Fruit fly (Drosophila melanogaster) whole organism, embryonic: ENCODE measurements around the gene Wdr62.

Source experiments
- ATbp ChIP-seq: fragments of 200-800 bp; sonication (Bioruptor generic); optimal IDR thresholded peaks from 2 replicates; lab custom pipeline; 2017; ENCODE audit warnings: missing biosample characterization, mild to moderate bottlenecking, missing genetic modification characterization, missing genetic modification reagents
- Adf1 ChIP-seq: fragments of 200-800 bp; sonication (Bioruptor generic); IDR thresholded peaks from 2 replicates; pipeline ENCODE4 v1.3.6; 2022; ENCODE audit warnings: missing biosample characterization, missing genetic modification characterization
- Asciz ChIP-seq: fragments of 200-800 bp; sonication (Bioruptor generic); optimal IDR thresholded peaks from 2 replicates; lab custom pipeline; 2017; ENCODE audit warnings: missing biosample characterization, mild to moderate bottlenecking, missing genetic modification characterization, missing genetic modification reagents
- Atf6 ChIP-seq: fragments of 200-800 bp; sonication (Bioruptor generic); IDR thresholded peaks from 2 replicates; pipeline ENCODE4 v1.3.6; 2022; ENCODE audit warnings: missing biosample characterization, missing genetic modification characterization
- Blimp-1 ChIP-seq: fragments of 200-800 bp; sonication (Bioruptor generic); optimal IDR thresholded peaks from 3 replicates; lab custom pipeline; 2018; ENCODE audit warnings: missing biosample characterization, missing genetic modification characterization, mild to moderate bottlenecking, moderate library complexity, missing genetic modification reagents
- CG10209 ChIP-seq: fragments of 200-800 bp; sonication (Bioruptor generic); optimal IDR thresholded peaks from 3 replicates; lab custom pipeline; 2017; ENCODE audit warnings: missing biosample characterization, mild to moderate bottlenecking, missing genetic modification characterization, missing genetic modification reagents
- CG11504 ChIP-seq: fragments of 200-800 bp; sonication (Bioruptor generic); optimal IDR thresholded peaks from 3 replicates; lab custom pipeline; 2019; ENCODE audit warnings: missing biosample characterization, mild to moderate bottlenecking, missing genetic modification characterization, moderate library complexity
- CG12769 ChIP-seq: fragments of 200-800 bp; sonication (Bioruptor generic); optimal IDR thresholded peaks from 2 replicates; lab custom pipeline; 2019; ENCODE audit warnings: missing biosample characterization, mild to moderate bottlenecking, missing genetic modification characterization, moderate library complexity
- CG13424 ChIP-seq: fragments of 200-800 bp; sonication (Bioruptor generic); optimal IDR thresholded peaks from 2 replicates; lab custom pipeline; 2019; ENCODE audit warnings: missing biosample characterization, mild to moderate bottlenecking, missing genetic modification characterization, moderate library complexity
- CG1529 ChIP-seq: fragments of 200-800 bp; sonication (Bioruptor generic); optimal IDR thresholded peaks from 3 replicates; lab custom pipeline; 2018; ENCODE audit warnings: missing biosample characterization, missing genetic modification characterization
- CG1603 ChIP-seq: fragments of 200-800 bp; sonication (Bioruptor generic); optimal IDR thresholded peaks from 2 replicates; lab custom pipeline; 2019; ENCODE audit warnings: missing biosample characterization, mild to moderate bottlenecking, missing genetic modification characterization, moderate library complexity
- CG16813 ChIP-seq: fragments of 200-800 bp; sonication (Bioruptor generic); IDR thresholded peaks from 3 replicates; pipeline ENCODE4 v1.3.6; 2022; ENCODE audit warnings: missing biosample characterization, missing genetic modification characterization; ENCODE audit not compliant: partially characterized antibody
- CG17359 ChIP-seq: fragments of 200-800 bp; sonication (Bioruptor generic); optimal IDR thresholded peaks from 3 replicates; lab custom pipeline; 2018; ENCODE audit warnings: missing biosample characterization, mild to moderate bottlenecking, missing genetic modification characterization, moderate library complexity
- CG18011 ChIP-seq: fragments of 200-800 bp; sonication (Bioruptor generic); optimal IDR thresholded peaks from 2 replicates; lab custom pipeline; 2017; ENCODE audit warnings: missing biosample characterization, missing genetic modification characterization, mild to moderate bottlenecking, moderate library complexity, missing genotype
- CG3407 ChIP-seq: fragments of 200-800 bp; sonication (Bioruptor generic); optimal IDR thresholded peaks from 2 replicates; lab custom pipeline; 2018; ENCODE audit warnings: missing biosample characterization, mild to moderate bottlenecking, missing genetic modification characterization
- CG34376 ChIP-seq: fragments of 200-800 bp; sonication (Bioruptor generic); optimal IDR thresholded peaks from 2 replicates; lab custom pipeline; 2018; ENCODE audit warnings: missing biosample characterization, mild to moderate bottlenecking, missing genetic modification characterization
- CG4707 ChIP-seq: fragments of 200-800 bp; sonication (Bioruptor generic); optimal IDR thresholded peaks from 2 replicates; lab custom pipeline; 2018; ENCODE audit warnings: missing biosample characterization, mild to moderate bottlenecking, missing genetic modification characterization, moderate library complexity
- CG8290 ChIP-seq, 3 experiments: fragments of 200-800 bp; sonication (Bioruptor generic); optimal IDR thresholded peaks; 2 replicates each; lab custom pipeline; 2016 to 2019; ENCODE audit warnings: missing biosample characterization in 3 of 3, missing genetic modification characterization in 3 of 3, mild to moderate bottlenecking in 2 of 3, moderate library complexity in 1 of 3
- CG9215 ChIP-seq: fragments of 200-800 bp; sonication (Bioruptor generic); IDR thresholded peaks from 2 replicates; pipeline ENCODE4 v1.3.6; 2022; ENCODE audit warnings: missing biosample characterization, missing genetic modification characterization
- Eip74EF ChIP-seq, 2 experiments: fragments of 200-800 bp in 1 of 2; fragments of >200 bp in 1 of 2; sonication (Bioruptor generic) in 1 of 2; optimal IDR thresholded peaks; 2 replicates each; lab custom pipeline; 2017 to 2019; ENCODE audit warnings: missing biosample characterization in 2 of 2, missing genetic modification characterization in 2 of 2, mild to moderate bottlenecking in 1 of 2, moderate library complexity in 1 of 2
- Fer1 ChIP-seq: fragments of 200-800 bp; sonication (Bioruptor generic); optimal IDR thresholded peaks from 2 replicates; lab custom pipeline; 2017; ENCODE audit warnings: missing biosample characterization, mild to moderate bottlenecking, missing genetic modification characterization
- H15 ChIP-seq: fragments of 200-800 bp; sonication (Bioruptor generic); IDR thresholded peaks from 3 replicates; pipeline ENCODE4 v1.3.6; 2022; ENCODE audit warnings: missing biosample characterization, missing genetic modification characterization
- Hr78 ChIP-seq, 2 experiments: fragments of 200-800 bp in 1 of 2; fragments of >200 bp in 1 of 2; sonication (Bioruptor generic) in 1 of 2; optimal IDR thresholded peaks; 2 replicates each; lab custom pipeline; 2017 to 2019; ENCODE audit warnings: missing biosample characterization in 2 of 2, missing genetic modification characterization in 2 of 2, mild to moderate bottlenecking in 1 of 2, moderate library complexity in 1 of 2
- Jarid2 ChIP-seq: fragments of 200-800 bp; sonication (Bioruptor generic); optimal IDR thresholded peaks from 3 replicates; lab custom pipeline; 2017; ENCODE audit warnings: mild to moderate bottlenecking, missing biosample characterization, missing genetic modification reagents, missing genetic modification characterization
- Lhr ChIP-seq: fragments of 200-800 bp; sonication (Bioruptor generic); optimal IDR thresholded peaks from 3 replicates; lab custom pipeline; 2017; ENCODE audit warnings: mild to moderate bottlenecking, missing biosample characterization, missing genetic modification reagents, missing genetic modification characterization
- MBD-R2 ChIP-seq: fragments of 200-800 bp; sonication (Bioruptor generic); IDR thresholded peaks from 2 replicates; pipeline ENCODE4 v1.3.6; 2022; ENCODE audit warnings: missing biosample characterization, missing genetic modification characterization
- PHDP ChIP-seq: fragments of 200-800 bp; sonication (Bioruptor generic); optimal IDR thresholded peaks from 3 replicates; lab custom pipeline; 2018; ENCODE audit warnings: missing biosample characterization, mild to moderate bottlenecking, missing genetic modification characterization, moderate library complexity
- Rx ChIP-seq: fragments of 200-800 bp; sonication (Bioruptor generic); IDR thresholded peaks from 2 replicates; pipeline ENCODE4 v1.3.6; 2022; ENCODE audit warnings: missing biosample characterization, missing genetic modification characterization
- Xrp1 ChIP-seq: fragments of 200-800 bp; sonication (Bioruptor generic); IDR thresholded peaks from 2 replicates; pipeline ENCODE4 v1.3.6; 2022; ENCODE audit warnings: missing biosample characterization, missing genetic modification characterization
- YL-1 ChIP-seq: fragments of 200-800 bp; sonication (Bioruptor generic); optimal IDR thresholded peaks from 3 replicates; lab custom pipeline; 2017; ENCODE audit warnings: missing biosample characterization, mild to moderate bottlenecking, missing genetic modification characterization
- ara ChIP-seq: fragments of 200-800 bp; sonication (Bioruptor generic); IDR thresholded peaks from 2 replicates; pipeline ENCODE4 v1.3.6; 2022; ENCODE audit warnings: missing biosample characterization, missing genetic modification characterization
- bsh ChIP-seq, 2 experiments: fragments of 200-800 bp; sonication (Bioruptor generic); optimal IDR thresholded peaks; 2 replicates each; lab custom pipeline; 2017 to 2018; ENCODE audit warnings: mild to moderate bottlenecking in 2 of 2, missing biosample characterization in 2 of 2, missing genetic modification characterization in 2 of 2, moderate library complexity in 1 of 2
- chinmo ChIP-seq: fragments of 200-800 bp; sonication (Bioruptor generic); IDR thresholded peaks from 4 replicates; pipeline ENCODE4 v1.3.6; 2022; ENCODE audit warnings: missing biosample characterization, missing genetic modification characterization; ENCODE audit not compliant: partially characterized antibody
- ci ChIP-seq: fragments of 200-800 bp; sonication (Bioruptor generic); IDR thresholded peaks from 3 replicates; pipeline ENCODE4 v1.3.6; 2022; ENCODE audit warnings: missing biosample characterization, missing genetic modification characterization
- ewg ChIP-seq: fragments of 200-800 bp; sonication (Bioruptor generic); optimal IDR thresholded peaks from 3 replicates; lab custom pipeline; 2017; ENCODE audit warnings: mild to moderate bottlenecking, missing biosample characterization, missing genetic modification reagents, missing genetic modification characterization
- fd3F ChIP-seq: fragments of 200-800 bp; sonication (Bioruptor generic); optimal IDR thresholded peaks from 2 replicates; lab custom pipeline; 2018; ENCODE audit warnings: missing biosample characterization, mild to moderate bottlenecking, missing genetic modification characterization, moderate library complexity
- gem ChIP-seq: fragments of 200-800 bp; sonication (Bioruptor generic); optimal IDR thresholded peaks from 2 replicates; lab custom pipeline; 2019; ENCODE audit warnings: missing biosample characterization, mild to moderate bottlenecking, missing genetic modification characterization, moderate library complexity
- grau ChIP-seq: fragments of 200-800 bp; optimal IDR thresholded peaks from 3 replicates; lab custom pipeline; 2019; ENCODE audit warnings: missing biosample characterization, mild to moderate bottlenecking, missing genetic modification characterization, moderate library complexity
- kni ChIP-seq: fragments of 200-800 bp; sonication (Bioruptor generic); optimal IDR thresholded peaks from 3 replicates; lab custom pipeline; 2017; ENCODE audit warnings: mild to moderate bottlenecking, missing biosample characterization, missing genetic modification reagents, missing genetic modification characterization
- nau ChIP-seq: fragments of 200-800 bp; sonication (Bioruptor generic); optimal IDR thresholded peaks from 3 replicates; lab custom pipeline; 2017; ENCODE audit warnings: missing biosample characterization, mild to moderate bottlenecking, missing genetic modification characterization, missing genetic modification reagents
- pb ChIP-seq: fragments of 200-800 bp; sonication (Bioruptor generic); optimal IDR thresholded peaks from 3 replicates; lab custom pipeline; 2016; ENCODE audit warnings: missing biosample characterization, missing genetic modification characterization
- sc ChIP-seq, 3 experiments: fragments of >200 bp in 2 of 3; fragments of 200-800 bp in 1 of 3; sonication (Bioruptor generic) in 1 of 3; optimal IDR thresholded peaks; 2 replicates in 2 of 3; 3 replicates in 1 of 3; lab custom pipeline; 2017; ENCODE audit warnings: mild to moderate bottlenecking in 1 of 3, missing biosample characterization in 1 of 3, missing genetic modification characterization in 1 of 3, missing genetic modification reagents in 1 of 3
- sens ChIP-seq: fragments of 200-800 bp; sonication (Bioruptor generic); peaks from one replicate; lab custom pipeline; 2016; ENCODE audit warnings: missing biosample characterization, missing genetic modification characterization
- sob ChIP-seq: fragments of 200-800 bp; sonication (Bioruptor generic); IDR thresholded peaks from 2 replicates; pipeline ENCODE4 v1.3.6; 2022; ENCODE audit warnings: missing biosample characterization, missing genetic modification characterization
- sqz ChIP-seq: fragments of 200-800 bp; sonication (Bioruptor generic); optimal IDR thresholded peaks from 3 replicates; lab custom pipeline; 2018; ENCODE audit warnings: missing biosample characterization, mild to moderate bottlenecking, missing genetic modification characterization

Gene Wdr62

DNA sequence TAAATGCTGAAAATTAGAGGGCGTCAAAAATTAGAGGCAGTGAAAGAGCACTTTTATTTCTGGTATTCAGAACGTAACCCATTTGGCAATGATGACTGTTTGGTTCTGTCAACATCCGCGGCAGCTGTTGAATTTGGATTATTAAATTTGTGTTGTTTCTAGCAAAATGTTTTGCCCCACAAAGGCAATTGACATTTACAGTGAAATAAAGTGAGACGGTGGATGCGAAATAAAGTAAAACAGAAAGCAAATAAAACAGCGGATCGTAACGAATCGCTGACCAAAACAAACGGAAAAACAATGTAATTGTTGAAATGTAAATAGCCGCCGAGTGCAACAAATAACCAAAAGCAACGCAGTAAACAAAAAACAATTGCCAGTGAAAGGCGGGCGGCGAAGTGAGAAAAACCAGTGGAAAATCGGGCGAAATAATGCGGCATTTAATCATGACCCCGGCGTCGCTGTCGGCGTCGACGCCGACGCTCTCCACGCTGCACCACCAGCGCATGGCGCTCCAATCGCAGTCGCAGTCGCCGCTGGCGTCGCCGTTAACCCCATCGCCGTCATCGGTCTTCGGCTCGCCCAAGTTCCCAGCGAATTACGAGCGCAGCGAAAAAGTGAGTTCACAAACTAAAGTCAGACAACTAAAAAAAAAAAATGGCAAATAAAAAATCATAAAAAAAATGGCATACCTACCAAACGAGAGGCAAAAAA, 28.8 kb downstream of the Wdr62 start:
- TF ChIP-seq CG1603, result peak; percentile 11
- peak; percentile 38; the same call in 1 of the 2 replicates for TF ChIP-seq sob (GFP tag; lab: Robert Waterston, UW)
- TF ChIP-seq gem (tag; lab: Kevin White, UChicago), result peak; percentile 26
- TF ChIP-seq CG17359 (tag; lab: Kevin White, UChicago), result peak; percentile 26
- TF ChIP-seq CG9215, result no peak
- 0 out of 4 replicates have a peak, but pooled peaks have one; percentile 57 for TF ChIP-seq chinmo (GFP tag; lab: Robert Waterston, UW)
- TF ChIP-seq YL-1 (GFP tag; lab: Kevin White, UChicago), result peak; percentile 4
- TF ChIP-seq H15 (GFP tag; lab: Robert Waterston, UW), result no peak
- peak; percentile 8 for TF ChIP-seq nau (GFP tag; lab: Kevin White, UChicago)
- TF ChIP-seq ewg, result peak; percentile 11
- TF ChIP-seq Lhr, result no peak
- peak; percentile 31 for TF ChIP-seq CG4707 (GFP tag; lab: Kevin White, UChicago)
- TF ChIP-seq ara (GFP tag; lab: Robert Waterston, UW), result 0 out of 2 replicates have a peak, but pooled peaks have one; percentile 32
- TF ChIP-seq PHDP (tag; lab: Kevin White, UChicago), result peak; percentile 33
- peak; percentile 64 for TF ChIP-seq ATbp (GFP tag; lab: Kevin White, UChicago)
- peak in 1 of 2 experiments; percentile 74 for TF ChIP-seq Hr78 (GFP tag; optimal IDR thresholded peaks at IDR 0.05; lab: Kevin White, UChicago)
- TF ChIP-seq Rx (GFP tag; lab: Robert Waterston, UW), result no peak
- TF ChIP-seq CG10209 (GFP tag; lab: Kevin White, UChicago), result peak; percentile 17
- TF ChIP-seq sqz (GFP tag; lab: Kevin White, UChicago), result no peak
- TF ChIP-seq CG1529 (GFP tag; lab: Kevin White, UChicago), result peak; percentile 0
- no peak for TF ChIP-seq pb
- no peak for TF ChIP-seq CG18011 (GFP tag; lab: Kevin White, UChicago)
- TF ChIP-seq sc (optimal IDR thresholded peaks at IDR 0.05; lab: Kevin White, UChicago), result no peak
- TF ChIP-seq sc (GFP tag; optimal IDR thresholded peaks at IDR 0.05; lab: Kevin White, UChicago), result peak; percentile 42
- peak; percentile 52 for TF ChIP-seq Asciz (GFP tag; lab: Kevin White, UChicago)
- TF ChIP-seq Fer1 (GFP tag; lab: Kevin White, UChicago), result peak; percentile 0
- TF ChIP-seq bsh (GFP tag; optimal IDR thresholded peaks at IDR 0.05; lab: Kevin White, UChicago), result peak in 1 of 2 experiments; percentile 16
- TF ChIP-seq ci (GFP tag; lab: Robert Waterston, UW), result 0 out of 3 replicates have a peak, but pooled peaks have one; percentile 52
- peak; percentile 3 for TF ChIP-seq CG11504
- TF ChIP-seq Blimp-1 (GFP tag; lab: Kevin White, UChicago), result peak; percentile 24
- peak; percentile 15 for TF ChIP-seq CG12769 (tag; lab: Kevin White, UChicago)
- TF ChIP-seq Atf6 (GFP tag; lab: Robert Waterston, UW), result no peak
- no peak for TF ChIP-seq MBD-R2 (GFP tag; lab: Robert Waterston, UW)
- peak; percentile 20 for TF ChIP-seq CG3407 (GFP tag; lab: Kevin White, UChicago)
- peak; percentile 65 for TF ChIP-seq sens
- TF ChIP-seq fd3F (GFP tag; lab: Kevin White, UChicago), result peak; percentile 24
- TF ChIP-seq CG34376 (GFP tag; lab: Kevin White, UChicago), result no peak
- TF ChIP-seq Adf1 (GFP tag; lab: Robert Waterston, UW), result peak; percentile 51; the same call in 1 of the 2 replicates
- no peak for TF ChIP-seq CG8290 (GFP tag; optimal IDR thresholded peaks at IDR 0.05; lab: Kevin White, UChicago)
- TF ChIP-seq CG8290 (tag; optimal IDR thresholded peaks at IDR 0.05; lab: Kevin White, UChicago), result peak in 1 of 2 experiments; percentile 58
- TF ChIP-seq Xrp1 (GFP tag; lab: Robert Waterston, UW), result peak; percentile 26; the same call in 1 of the 2 replicates
- TF ChIP-seq CG13424 (tag; lab: Kevin White, UChicago), result no peak
- peak; percentile 12 for TF ChIP-seq kni (GFP tag; lab: Kevin White, UChicago)
- TF ChIP-seq CG16813 (GFP tag; lab: Robert Waterston, UW), result peak; percentile 22; the same call in 1 of the 3 replicates
- TF ChIP-seq grau (tag; lab: Kevin White, UChicago), result peak; percentile 5
- peak; percentile 2 for TF ChIP-seq Jarid2 (GFP tag; lab: Kevin White, UChicago)
- TF ChIP-seq Eip74EF (GFP tag; optimal IDR thresholded peaks at IDR 0.05; lab: Kevin White, UChicago), result peak in 1 of 2 experiments; percentile 6
